Worm (Caenorhabditis elegans) whole organism, early embryonic: Measurements from ENCODE around the gene K09C6.9.

Experiments used
- B0310.2 ChIP-seq: sonication (generic microtip); optimal IDR thresholded peaks from 2 replicates; lab custom pipeline; 2016; ENCODE audit warnings: mild to moderate bottlenecking, missing genetic modification characterization, missing compliant biosample characterization
- F13C5.2 ChIP-seq: sonication (generic microtip); optimal IDR thresholded peaks from 2 replicates; lab custom pipeline; 2017; ENCODE audit warnings: mild to moderate bottlenecking, missing genetic modification characterization, inconsistent platforms, missing compliant biosample characterization
- aly-1 ChIP-seq: sonication (generic microtip); optimal IDR thresholded peaks from 2 replicates; lab custom pipeline; 2016; ENCODE audit warnings: missing genetic modification characterization, missing compliant biosample characterization
- ama-1 ChIP-seq: fragments of 150-350 bp; optimal IDR thresholded peaks from 2 replicates; lab custom pipeline; 2014
- ceh-13 ChIP-seq: fragments of 200-800 bp; sonication (Bioruptor generic); optimal IDR thresholded peaks from 2 replicates; lab custom pipeline; 2018; ENCODE audit warnings: mild to moderate bottlenecking, missing genetic modification characterization, missing compliant biosample characterization
- ceh-36 ChIP-seq: sonication (generic microtip); optimal IDR thresholded peaks from 2 replicates; lab custom pipeline; 2016; ENCODE audit warnings: missing genetic modification characterization, inconsistent platforms, missing compliant biosample characterization
- ets-7 ChIP-seq: sonication (generic microtip); optimal IDR thresholded peaks from 2 replicates; lab custom pipeline; 2016; ENCODE audit warnings: missing genotype, missing genetic modification characterization, missing compliant biosample characterization
- flt-1 ChIP-seq: fragments of 200-800 bp; sonication (Bioruptor generic); IDR thresholded peaks from 2 replicates; pipeline ENCODE4 v1.3.6; 2022; ENCODE audit warnings: missing genetic modification characterization, missing compliant biosample characterization
- hmbx-1 ChIP-seq: sonication (generic microtip); optimal IDR thresholded peaks from 2 replicates; lab custom pipeline; 2016; ENCODE audit warnings: mild to moderate bottlenecking, missing genetic modification characterization, missing compliant biosample characterization
- hmg-4 ChIP-seq: fragments of 200-800 bp; sonication (Bioruptor generic); optimal IDR thresholded peaks from 2 replicates; lab custom pipeline; 2018; ENCODE audit warnings: mild to moderate bottlenecking, missing genetic modification characterization, missing compliant biosample characterization
- hnd-1 ChIP-seq: sonication (generic microtip); optimal IDR thresholded peaks from 2 replicates; lab custom pipeline; 2016; ENCODE audit warnings: missing genetic modification characterization, missing compliant biosample characterization
- pes-1 ChIP-seq: fragments of 200-800 bp; sonication (Bioruptor generic); IDR thresholded peaks from 2 replicates; pipeline ENCODE4 v1.3.6; 2022; ENCODE audit warnings: missing genetic modification reagents, missing genetic modification characterization, missing compliant biosample characterization
- scrt-1 ChIP-seq: fragments of 200-800 bp; sonication (Bioruptor generic); IDR thresholded peaks from 2 replicates; pipeline ENCODE4 v1.3.6; 2022; ENCODE audit warnings: missing genetic modification characterization, missing compliant biosample characterization
- sea-1 ChIP-seq: fragments of 200-800 bp; sonication (Bioruptor generic); conservative IDR thresholded peaks from 2 replicates; pipeline ENCODE4 v1.3.6; 2022; ENCODE audit warnings: missing genetic modification characterization, missing compliant biosample characterization
- tbx-11 ChIP-seq: fragments of 200-800 bp; sonication (Bioruptor generic); IDR thresholded peaks from 2 replicates; pipeline ENCODE4 v1.3.6; 2022; ENCODE audit warnings: missing genetic modification characterization, missing compliant biosample characterization
- tbx-37 ChIP-seq: fragments of 200-800 bp; sonication (Bioruptor generic); conservative IDR thresholded peaks from 2 replicates; pipeline ENCODE4 v1.3.6; 2022; ENCODE audit warnings: missing genetic modification reagents, missing genetic modification characterization, missing compliant biosample characterization
- tra-4 ChIP-seq: sonication (generic microtip); optimal IDR thresholded peaks from 2 replicates; lab custom pipeline; 2017; ENCODE audit warnings: missing genetic modification characterization, missing compliant biosample characterization

Gene K09C6.9

DNA sequence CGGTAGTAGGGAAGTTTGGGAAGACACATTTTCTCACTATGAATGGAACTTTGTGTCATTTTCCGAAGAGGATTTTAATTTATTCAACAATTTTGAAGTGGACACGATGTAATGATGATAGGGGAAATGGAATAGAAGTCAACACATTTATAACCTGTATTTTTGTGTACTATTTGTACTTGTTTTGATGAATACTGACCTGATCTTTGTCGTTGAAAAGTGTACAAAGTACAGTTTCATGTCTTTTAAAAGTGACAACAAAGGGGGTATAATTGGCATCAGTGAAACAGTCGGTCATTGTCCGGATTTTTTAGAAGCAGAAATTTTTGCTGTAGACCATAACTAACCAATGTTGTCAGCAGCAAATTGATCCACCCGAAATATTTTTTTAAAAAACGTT, 34.4 kb upstream of the K09C6.9 start, which contains the start of gene T02B11.6:
Gene T02B11.6, minus strand, starts transcription at position 101 of the 400 bp plus-strand sequence.
- TF ChIP-seq F13C5.2 (tag; lab: Kevin White, UChicago) (no peak), flt-1 (GFP tag; lab: Robert Waterston, UW) (no peak), ets-7 (tag; lab: Kevin White, UChicago) (no peak), tbx-37 (no peak), B0310.2 (tag; lab: Kevin White, UChicago) (no peak), pes-1 (GFP tag; lab: Robert Waterston, UW) (no peak), hmg-4 (GFP tag; lab: Kevin White, UChicago) (no peak), hnd-1 (tag; lab: Kevin White, UChicago) (no peak), hmbx-1 (tag; lab: Kevin White, UChicago) (no peak), ceh-36 (tag; lab: Kevin White, UChicago) (no peak), scrt-1 (GFP tag; lab: Robert Waterston, UW) (no peak), aly-1 (tag; lab: Kevin White, UChicago) (no peak), tbx-11 (GFP tag; lab: Robert Waterston, UW) (no peak), ama-1 (lab: Kevin White, UChicago) (no peak), sea-1 (GFP tag; lab: Robert Waterston, UW) (no peak), ceh-13 (GFP tag; lab: Kevin White, UChicago) (no peak)

DNA sequence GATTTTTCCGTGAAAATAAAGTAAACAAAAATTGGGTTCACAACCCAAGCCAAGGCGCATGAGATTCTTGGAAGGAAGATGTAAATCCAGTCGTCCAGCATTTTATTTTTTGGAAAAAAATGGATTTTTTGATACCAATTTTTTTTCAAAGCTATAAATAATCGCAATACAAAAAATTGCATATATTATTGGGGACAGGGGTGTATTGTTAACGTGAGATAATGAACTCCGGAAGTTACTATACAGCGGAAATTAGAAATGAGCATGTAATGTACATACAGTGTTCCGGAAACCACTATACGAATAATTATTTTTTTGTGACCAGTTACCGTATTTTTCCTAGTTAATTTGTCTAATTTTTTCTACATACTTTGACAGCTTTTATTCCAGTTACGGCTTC, 29.5 kb upstream of the K09C6.9 start, which contains the start of gene srj-38:
Gene srj-38, minus strand, starts transcription at position 101 of the 400 bp plus-strand sequence.
- no peak for TF ChIP-seq ceh-36 (tag; lab: Kevin White, UChicago)
- TF ChIP-seq tra-4 (tag; lab: Kevin White, UChicago): no peak
- TF ChIP-seq scrt-1 (GFP tag; lab: Robert Waterston, UW): no peak
- TF ChIP-seq tbx-11 (GFP tag; lab: Robert Waterston, UW): no peak
- TF ChIP-seq tbx-37: no peak
- no peak for TF ChIP-seq F13C5.2 (tag; lab: Kevin White, UChicago)
- TF ChIP-seq ets-7 (tag; lab: Kevin White, UChicago): no peak
- TF ChIP-seq hmbx-1 (tag; lab: Kevin White, UChicago): no peak
- TF ChIP-seq flt-1 (GFP tag; lab: Robert Waterston, UW): no peak

DNA sequence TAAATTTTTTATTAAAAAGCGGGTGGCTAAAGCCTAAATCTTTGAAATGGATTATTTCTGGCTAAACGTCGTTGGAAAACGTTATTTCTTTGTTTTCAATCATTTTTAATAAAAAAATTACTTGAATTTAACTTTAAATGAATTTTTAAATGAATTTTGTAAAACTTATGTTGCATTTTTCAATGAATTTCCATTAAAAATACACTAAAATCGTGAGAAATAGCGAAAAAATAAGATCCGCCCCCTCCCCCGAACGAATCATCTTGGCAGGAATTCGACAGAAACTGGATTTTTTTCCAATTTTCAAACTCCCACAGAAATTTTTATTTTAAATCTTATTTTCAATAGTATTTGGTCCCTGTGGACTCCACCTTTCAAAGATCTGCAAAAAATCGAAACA, 24.3 kb upstream of the K09C6.9 start, which contains the start of gene srg-53:
Gene srg-53, plus strand, starts transcription at position 301 of the 400 bp plus-strand sequence.
- TF ChIP-seq ceh-13 (GFP tag; lab: Kevin White, UChicago) (no peak), B0310.2 (tag; lab: Kevin White, UChicago) (no peak), flt-1 (GFP tag; lab: Robert Waterston, UW) (no peak), F13C5.2 (tag; lab: Kevin White, UChicago) (no peak), tbx-37 (no peak), ceh-36 (tag; lab: Kevin White, UChicago) (no peak), pes-1 (GFP tag; lab: Robert Waterston, UW) (no peak), hmbx-1 (tag; lab: Kevin White, UChicago) (no peak), tra-4 (tag; lab: Kevin White, UChicago) (no peak), sea-1 (GFP tag; lab: Robert Waterston, UW) (no peak), ets-7 (tag; lab: Kevin White, UChicago) (no peak), aly-1 (tag; lab: Kevin White, UChicago) (no peak), scrt-1 (GFP tag; lab: Robert Waterston, UW) (no peak), hmg-4 (GFP tag; lab: Kevin White, UChicago) (no peak), ama-1 (lab: Kevin White, UChicago) (no peak), tbx-11 (GFP tag; lab: Robert Waterston, UW) (no peak), hnd-1 (tag; lab: Kevin White, UChicago) (no peak)

DNA sequence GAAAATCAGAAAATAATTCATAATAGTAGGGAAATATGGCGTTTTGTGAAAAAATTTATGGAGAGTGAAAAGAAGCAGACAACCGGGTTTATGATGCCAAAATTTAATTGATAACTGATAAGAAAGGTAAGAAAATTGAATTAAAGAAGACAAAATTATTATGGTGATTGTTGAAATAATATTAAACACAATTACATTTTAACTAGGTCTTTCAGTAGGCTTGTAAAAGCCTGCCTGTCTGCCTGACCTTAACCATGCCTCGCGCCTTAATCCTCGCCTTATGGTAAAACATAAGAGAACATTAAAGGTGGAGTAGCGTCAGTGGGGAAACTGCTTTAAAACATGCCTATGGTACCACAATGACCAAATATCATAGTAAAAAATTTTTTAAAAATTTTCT, 23.7 kb upstream of the K09C6.9 start, which contains the start of gene T02B11.8:
Gene T02B11.8, minus strand, starts transcription at position 101 of the 400 bp plus-strand sequence.
- no peak for TF ChIP-seq ama-1 (lab: Kevin White, UChicago)
- TF ChIP-seq tra-4 (tag; lab: Kevin White, UChicago): no peak

DNA sequence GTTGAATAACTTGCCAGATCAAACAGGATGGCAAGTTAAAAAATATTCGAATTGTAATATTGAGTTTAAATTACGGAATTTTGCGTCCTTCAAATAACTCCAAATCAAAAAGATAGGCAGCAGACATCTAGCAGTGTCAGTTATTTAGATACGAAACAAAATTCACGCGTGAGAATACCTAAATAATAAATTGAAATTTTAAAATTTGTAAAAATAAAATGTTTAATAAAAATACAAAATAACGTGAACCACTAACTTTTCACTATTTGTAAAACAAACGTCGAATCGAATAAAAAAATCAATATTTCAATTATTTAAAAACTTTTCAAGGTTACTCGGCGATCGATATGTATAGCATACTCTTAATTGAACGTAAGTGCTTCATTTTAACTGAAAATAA, 21.1 kb upstream of the K09C6.9 start, which contains the start of gene T02B11.9:
Gene T02B11.9, plus strand, starts transcription at position 301 of the 400 bp plus-strand sequence.
- TF ChIP-seq hnd-1 (tag; lab: Kevin White, UChicago) (no peak), ceh-36 (tag; lab: Kevin White, UChicago) (no peak), flt-1 (GFP tag; lab: Robert Waterston, UW) (no peak), ama-1 (lab: Kevin White, UChicago) (no peak), sea-1 (GFP tag; lab: Robert Waterston, UW) (no peak)

DNA sequence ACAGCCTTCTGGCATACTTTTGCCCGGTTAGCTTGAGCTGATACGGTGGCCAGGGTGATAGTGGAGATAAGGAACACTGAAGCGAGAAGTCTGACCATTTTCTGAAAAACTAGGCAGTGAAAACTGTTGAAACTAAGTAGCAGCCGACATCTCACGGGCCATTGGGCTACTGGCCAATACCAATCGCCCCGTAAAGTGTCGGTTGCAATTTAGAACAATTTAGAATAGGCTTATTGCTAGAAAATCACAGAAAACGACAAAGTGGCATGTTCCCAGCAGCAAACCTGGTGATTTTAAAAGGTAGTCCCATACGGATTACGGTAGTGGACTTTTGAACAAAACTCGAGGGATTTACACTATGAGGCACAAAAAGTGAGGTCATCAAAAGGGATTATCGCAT, 16.2 kb upstream of the K09C6.9 start, which contains the start of gene T02B11.4:
Gene T02B11.4, minus strand, starts transcription at position 101 of the 400 bp plus-strand sequence.
- TF ChIP-seq ceh-13 (GFP tag; lab: Kevin White, UChicago) (no peak), hmg-4 (GFP tag; lab: Kevin White, UChicago) (no peak), hnd-1 (tag; lab: Kevin White, UChicago) (no peak), F13C5.2 (tag; lab: Kevin White, UChicago) (no peak), B0310.2 (tag; lab: Kevin White, UChicago) (no peak)

DNA sequence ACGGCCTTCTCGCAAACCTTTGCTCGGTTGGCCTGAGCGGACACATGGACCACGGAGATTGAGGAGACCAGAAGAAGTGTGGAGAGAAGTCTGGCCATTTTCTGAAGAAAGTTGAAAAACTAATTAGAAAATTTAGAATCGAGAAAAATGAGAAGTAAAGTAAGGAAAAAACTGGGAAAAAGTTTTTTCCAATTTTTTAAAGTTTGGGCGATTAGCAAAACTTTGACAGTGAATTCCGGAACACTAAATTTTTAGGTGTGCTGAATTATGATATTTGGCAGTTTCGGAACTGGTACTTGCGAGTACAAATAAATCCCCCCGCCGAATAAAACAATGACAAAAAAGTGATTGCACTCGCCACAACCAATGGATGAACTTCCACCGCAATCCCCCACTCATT, 11.9 kb upstream of the K09C6.9 start, which contains the start of gene T02B11.3:
Gene T02B11.3, minus strand, starts transcription at position 101 of the 400 bp plus-strand sequence.
- TF ChIP-seq ets-7 (tag; lab: Kevin White, UChicago) (no peak), pes-1 (GFP tag; lab: Robert Waterston, UW) (no peak), flt-1 (GFP tag; lab: Robert Waterston, UW) (no peak), scrt-1 (GFP tag; lab: Robert Waterston, UW) (no peak), hmg-4 (GFP tag; lab: Kevin White, UChicago) (no peak), B0310.2 (tag; lab: Kevin White, UChicago) (no peak), hmbx-1 (tag; lab: Kevin White, UChicago) (no peak), hnd-1 (tag; lab: Kevin White, UChicago) (no peak), tra-4 (tag; lab: Kevin White, UChicago) (no peak), tbx-11 (GFP tag; lab: Robert Waterston, UW) (no peak), ceh-13 (GFP tag; lab: Kevin White, UChicago) (no peak), ama-1 (lab: Kevin White, UChicago) (no peak), sea-1 (GFP tag; lab: Robert Waterston, UW) (no peak), aly-1 (tag; lab: Kevin White, UChicago) (no peak), F13C5.2 (tag; lab: Kevin White, UChicago) (no peak)
